Worm (Caenorhabditis elegans) whole organism, midembryonic: ENCODE measurements around the gene D1005.2.

Experiments
- T22C8.4 ChIP-seq: fragments of 200-800 bp; sonication (Bioruptor generic); IDR thresholded peaks from 2 replicates; pipeline ENCODE4 v1.3.6; 2022; ENCODE audit warnings: missing genetic modification characterization, missing compliant biosample characterization
- cog-1 ChIP-seq: sonication (generic microtip); optimal IDR thresholded peaks from 2 replicates; lab custom pipeline; 2016; ENCODE audit warnings: missing genetic modification characterization, missing compliant biosample characterization
- flt-1 ChIP-seq: fragments of 200-800 bp; sonication (Bioruptor generic); IDR thresholded peaks from 2 replicates; pipeline ENCODE4 v1.3.6; 2022; ENCODE audit warnings: missing genetic modification characterization, missing compliant biosample characterization
- klf-2 ChIP-seq: fragments of 200-800 bp; sonication (Bioruptor generic); conservative IDR thresholded peaks from 2 replicates; pipeline ENCODE4 v1.3.6; 2022; ENCODE audit warnings: missing genetic modification reagents, missing genetic modification characterization, missing compliant biosample characterization
- med-1 ChIP-seq: sonication (generic microtip); optimal IDR thresholded peaks from 2 replicates; lab custom pipeline; 2017; ENCODE audit warnings: missing genetic modification characterization, mild to moderate bottlenecking, missing compliant biosample characterization, antibody characterized with exemption, missing genetic modification reagents; ENCODE audit not compliant: insufficient read depth
- ref-1 ChIP-seq: fragments of 200-800 bp; sonication (Bioruptor generic); conservative IDR thresholded peaks from 2 replicates; pipeline ENCODE4 v1.3.6; 2022; ENCODE audit warnings: missing genetic modification reagents, missing genetic modification characterization, missing compliant biosample characterization
- tab-1 ChIP-seq: fragments of 200-800 bp; sonication (Bioruptor generic); IDR thresholded peaks from 2 replicates; pipeline ENCODE4 v1.3.6; 2022; ENCODE audit warnings: missing genetic modification characterization, missing compliant biosample characterization
- ztf-23 ChIP-seq: fragments of 200-800 bp; sonication (Bioruptor generic); IDR thresholded peaks from 2 replicates; pipeline ENCODE4 v1.3.6; 2022; ENCODE audit warnings: missing genetic modification reagents, missing genetic modification characterization, missing compliant biosample characterization
- ztf-29 ChIP-seq: fragments of 200-800 bp; sonication (Bioruptor generic); IDR thresholded peaks from 2 replicates; pipeline ENCODE4 v1.3.6; 2022; ENCODE audit warnings: missing genetic modification reagents, missing genetic modification characterization, missing compliant biosample characterization

D1005.2 gene

ce11 chrX:1451816-1452602 lies 6.8 kb upstream of the D1005.2 start:
- TF ChIP-seq flt-1 (GFP tag; lab: Robert Waterston, UW) (no peak), T22C8.4 (GFP tag; lab: Robert Waterston, UW) (no peak), cog-1 (no peak), ztf-29 (GFP tag; lab: Robert Waterston, UW) (no peak), klf-2 (GFP tag; lab: Robert Waterston, UW) (no peak), tab-1 (GFP tag; lab: Robert Waterston, UW) (no peak), med-1 (no peak)

- TF ChIP-seq cog-1 (no peak), T22C8.4 (GFP tag; lab: Robert Waterston, UW) (no peak), ref-1 (no peak), ztf-29 (GFP tag; lab: Robert Waterston, UW) (no peak), klf-2 (GFP tag; lab: Robert Waterston, UW) (no peak), med-1 (no peak), tab-1 (GFP tag; lab: Robert Waterston, UW) (no peak), flt-1 (GFP tag; lab: Robert Waterston, UW) (no peak)
These were observed 5.1 kb upstream of the D1005.2 start, which contains the start of gene cebp-1 for ce11 chrX:1453770-1454169. Gene cebp-1 (minus strand): TSS chrX:1453868.

ce11 chrX:1454385-1454784 lies 4.4 kb upstream of the D1005.2 start:
- TF ChIP-seq cog-1, result peak; percentile 90
- TF ChIP-seq tab-1 (GFP tag; lab: Robert Waterston, UW), result no peak
- peak; percentile 64; the same call in 1 of the 2 replicates for TF ChIP-seq ztf-23 (GFP tag; lab: Robert Waterston, UW)
- no peak for TF ChIP-seq klf-2 (GFP tag; lab: Robert Waterston, UW)
- peak; percentile 45 for TF ChIP-seq flt-1 (GFP tag; lab: Robert Waterston, UW)
- 0 out of 2 replicates have a peak, but pooled peaks have one; percentile 10 for TF ChIP-seq T22C8.4 (GFP tag; lab: Robert Waterston, UW)
- no peak for TF ChIP-seq med-1
- no peak for TF ChIP-seq ztf-29 (GFP tag; lab: Robert Waterston, UW)
- TF ChIP-seq ref-1, result no peak

- TF ChIP-seq med-1 (no peak), ref-1 (no peak), cog-1 (no peak), ztf-23 (GFP tag; lab: Robert Waterston, UW) (no peak), flt-1 (GFP tag; lab: Robert Waterston, UW) (no peak), T22C8.4 (GFP tag; lab: Robert Waterston, UW) (no peak), klf-2 (GFP tag; lab: Robert Waterston, UW) (no peak)
These were observed 2.3 kb upstream of the D1005.2 start for ce11 chrX:1456350-1457080.

- no peak for TF ChIP-seq klf-2 (GFP tag; lab: Robert Waterston, UW)
- TF ChIP-seq T22C8.4 (GFP tag; lab: Robert Waterston, UW), result no peak
- TF ChIP-seq med-1, result no peak
These were observed 934 bp downstream of the D1005.2 start for ce11 chrX:1459756-1460155.

- TF ChIP-seq flt-1 (GFP tag; lab: Robert Waterston, UW), result no peak
- no peak for TF ChIP-seq ztf-29 (GFP tag; lab: Robert Waterston, UW)
- no peak for TF ChIP-seq cog-1
- no peak for TF ChIP-seq klf-2 (GFP tag; lab: Robert Waterston, UW)
- no peak for TF ChIP-seq T22C8.4 (GFP tag; lab: Robert Waterston, UW)
- no peak for TF ChIP-seq tab-1 (GFP tag; lab: Robert Waterston, UW)
- TF ChIP-seq ref-1, result no peak
- no peak for TF ChIP-seq med-1
- TF ChIP-seq ztf-23 (GFP tag; lab: Robert Waterston, UW), result no peak
These were observed 5.9 kb downstream of the D1005.2 start, which contains the start of gene D1005.6 for ce11 chrX:1464699-1465098. Gene D1005.6 (minus strand): TSS chrX:1464799.

ce11 chrX:1468057-1468456 lies 9.2 kb downstream of the D1005.2 start:
- TF ChIP-seq ref-1 (no peak), tab-1 (GFP tag; lab: Robert Waterston, UW) (no peak), ztf-29 (GFP tag; lab: Robert Waterston, UW) (no peak), T22C8.4 (GFP tag; lab: Robert Waterston, UW) (no peak), klf-2 (GFP tag; lab: Robert Waterston, UW) (no peak), flt-1 (GFP tag; lab: Robert Waterston, UW) (no peak)

ce11 chrX:1471232-1471631 lies 12.4 kb downstream of the D1005.2 start:
- TF ChIP-seq tab-1 (GFP tag; lab: Robert Waterston, UW) (no peak), klf-2 (GFP tag; lab: Robert Waterston, UW) (0 out of 2 replicates have a peak, but pooled peaks have one; percentile 20)

ce11 chrX:1472880-1473279 lies 14.1 kb downstream of the D1005.2 start, which contains the start of gene D1005.5:
Gene D1005.5 (minus strand): TSS chrX:1472980.
- TF ChIP-seq ztf-23 (GFP tag; lab: Robert Waterston, UW), result no peak
- TF ChIP-seq ref-1, result no peak
- no peak for TF ChIP-seq flt-1 (GFP tag; lab: Robert Waterston, UW)
- TF ChIP-seq T22C8.4 (GFP tag; lab: Robert Waterston, UW), result no peak
- no peak for TF ChIP-seq cog-1
- no peak for TF ChIP-seq klf-2 (GFP tag; lab: Robert Waterston, UW)
- no peak for TF ChIP-seq tab-1 (GFP tag; lab: Robert Waterston, UW)
- no peak for TF ChIP-seq ztf-29 (GFP tag; lab: Robert Waterston, UW)
- no peak for TF ChIP-seq med-1

- TF ChIP-seq cog-1 (no peak), ref-1 (no peak), ztf-23 (GFP tag; lab: Robert Waterston, UW) (no peak), klf-2 (GFP tag; lab: Robert Waterston, UW) (no peak), med-1 (no peak), T22C8.4 (GFP tag; lab: Robert Waterston, UW) (no peak), ztf-29 (GFP tag; lab: Robert Waterston, UW) (no peak)
These were observed 15.0 kb downstream of the D1005.2 start for ce11 chrX:1473794-1474193.
